Fruit fly (Drosophila melanogaster) ovary, adult (tissue): ENCODE results near the gene mthl11.

ENCODE experiments used
- CG17801 ChIP-seq: fragments of 200-800 bp; optimal IDR thresholded peaks from 2 replicates; lab custom pipeline; 2019; ENCODE audit warnings: missing biosample characterization, mild to moderate bottlenecking, missing genetic modification characterization, moderate library complexity; ENCODE audit not compliant: partially characterized antibody

mthl11 gene

dm6 chr3R:10412550-10413459, 12.0 kb downstream of the mthl11 start, which contains the start of the genes Irp-1B and Rrp46:
Gene Irp-1B, minus strand, starts transcription at chr3R:10412869.
Gene Rrp46, plus strand, starts transcription at chr3R:10413301.
- TF ChIP-seq CG17801 (GFP tag; lab: Kevin White, UChicago), result no peak

dm6 chr3R:10415923-10416322, 15.1 kb downstream of the mthl11 start, which contains the start of gene CG6345:
Gene CG6345, minus strand, starts transcription at chr3R:10416046.
- TF ChIP-seq CG17801 (GFP tag; lab: Kevin White, UChicago), result peak; percentile 70

dm6 chr3R:10421167-10421566, 20.3 kb downstream of the mthl11 start:
- no peak for TF ChIP-seq CG17801 (GFP tag; lab: Kevin White, UChicago)

dm6 chr3R:10428324-10428723, 27.5 kb downstream of the mthl11 start, which contains the start of gene CG46270:
Gene CG46270, minus strand, starts transcription at chr3R:10428424.
- TF ChIP-seq CG17801 (GFP tag; lab: Kevin White, UChicago), result no peak

- no peak for TF ChIP-seq CG17801 (GFP tag; lab: Kevin White, UChicago)
Measured at dm6 chr3R:10431089-10431488, 30.3 kb downstream of the mthl11 start.

- no peak for TF ChIP-seq CG17801 (GFP tag; lab: Kevin White, UChicago)
Measured at dm6 chr3R:10433408-10433980, 32.7 kb downstream of the mthl11 start.

DNA sequence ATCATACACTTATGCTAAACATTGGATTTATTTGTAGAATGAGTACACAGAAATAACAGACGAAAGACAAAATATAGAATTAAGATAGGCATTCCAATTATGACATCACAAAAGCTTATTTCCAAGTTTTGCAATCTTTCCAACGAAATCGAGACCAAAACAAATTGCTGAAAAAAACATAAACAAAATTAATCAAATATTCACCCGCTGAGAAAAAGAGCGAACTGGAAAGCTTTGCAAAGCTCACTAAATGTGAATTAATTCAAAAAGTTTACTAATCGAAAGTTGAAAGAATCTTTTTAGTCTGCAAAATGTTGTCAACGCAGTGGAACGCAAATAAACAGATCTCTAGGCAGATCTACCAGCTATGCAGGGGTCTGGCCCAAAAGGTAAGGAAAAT, 33.7 kb downstream of the mthl11 start, which contains the start of gene Cyp12e1:
TSS of gene Cyp12e1 (plus strand) at position 301 of the 400 bp plus-strand sequence.
- no peak for TF ChIP-seq CG17801 (GFP tag; lab: Kevin White, UChicago)

DNA sequence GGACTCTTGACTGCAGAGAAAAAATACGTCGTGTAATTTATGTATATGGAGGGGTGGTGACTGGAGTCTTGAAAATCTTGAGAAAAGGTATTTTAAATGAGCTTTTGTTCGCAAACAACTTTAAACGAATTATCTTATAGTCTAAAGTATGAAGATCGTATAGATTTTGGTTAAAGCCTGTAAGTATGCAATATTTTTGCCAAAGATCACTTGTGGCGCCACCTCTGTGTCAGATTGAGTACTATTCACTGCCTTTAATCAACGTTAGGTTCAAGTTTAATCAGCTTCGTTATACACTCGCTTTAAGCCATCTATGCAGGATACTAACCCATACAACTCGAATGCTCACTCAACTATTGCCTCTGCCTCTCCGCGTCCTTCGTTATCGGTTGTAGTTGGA, 36.2 kb downstream of the mthl11 start:
- no peak for TF ChIP-seq CG17801 (GFP tag; lab: Kevin White, UChicago)

DNA sequence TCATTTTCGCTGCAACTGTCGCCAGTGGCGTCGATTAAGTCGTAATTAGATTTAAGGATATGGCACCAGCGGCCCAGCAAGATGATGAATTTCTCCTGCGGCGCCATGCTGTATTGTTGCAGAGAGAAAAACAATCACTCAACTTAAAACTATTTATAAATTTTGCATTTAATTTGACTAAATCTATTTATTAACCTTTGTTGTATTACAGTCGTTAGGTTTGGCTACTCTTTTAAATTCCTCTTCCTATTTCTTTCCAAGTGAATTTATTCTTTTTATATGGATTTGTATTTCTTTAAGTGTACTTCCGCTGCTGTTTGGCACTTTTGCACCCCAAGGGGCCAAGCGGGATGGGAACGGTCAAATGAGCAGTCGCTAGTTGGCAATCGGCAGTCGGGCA, 48.1 kb downstream of the mthl11 start:
- no peak for TF ChIP-seq CG17801 (GFP tag; lab: Kevin White, UChicago)
